Fruit fly (Drosophila melanogaster): Measurements from ENCODE around the gene FoxK.

FoxK gene

DNA sequence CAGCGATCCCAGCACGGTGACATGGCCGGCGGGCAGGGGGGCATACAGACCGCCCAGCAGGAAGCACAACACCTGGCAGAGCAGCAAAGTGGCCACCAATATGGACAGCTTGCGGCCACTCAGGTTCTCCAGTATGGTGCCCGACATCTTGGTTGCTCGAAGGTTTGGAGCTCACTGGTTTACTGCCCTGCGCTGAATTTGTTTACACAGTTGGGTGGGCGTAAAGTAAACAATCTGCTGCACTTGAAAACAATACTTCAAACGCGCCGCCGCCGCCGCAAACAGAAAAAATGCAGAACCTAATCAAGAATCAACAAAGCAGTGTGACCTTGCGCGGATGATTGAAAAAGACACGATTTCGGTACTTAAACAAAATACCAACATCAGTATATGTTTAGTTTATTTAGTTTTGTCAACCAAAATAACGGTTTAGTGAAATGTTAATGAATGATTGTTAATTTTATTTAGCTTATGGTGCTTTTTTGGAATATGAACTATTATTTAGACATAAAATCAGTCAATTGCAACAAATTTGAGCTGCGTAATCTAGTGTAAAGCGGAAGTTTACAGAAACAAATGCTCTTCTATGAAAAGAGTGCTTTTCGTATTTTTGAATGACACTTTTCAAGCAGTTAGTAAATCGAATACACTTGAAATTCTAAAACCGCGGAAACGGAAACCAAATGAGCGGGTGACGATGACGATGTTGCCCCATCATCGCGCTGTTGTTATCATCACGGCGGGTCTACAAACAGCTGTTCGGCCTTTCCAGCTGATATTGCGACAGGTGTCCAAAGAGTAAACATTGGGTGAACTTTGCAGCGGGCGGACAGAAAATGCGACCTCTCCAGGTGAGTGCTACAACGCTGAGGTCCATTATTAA, 49.0 kb upstream of the FoxK start, which contains the start of the genes wls and Adck5 (continued):
- TF ChIP-seq CG32006 (GFP tag; optimal IDR thresholded peaks at IDR 0.05) (no peak), Gug (GFP tag; IDR thresholded peaks at IDR 0.05) (no peak), esn (GFP tag; optimal IDR thresholded peaks at IDR 0.05) (peak; percentile 82), fd59A (GFP tag; optimal IDR thresholded peaks at IDR 0.05) (no peak)

DNA sequence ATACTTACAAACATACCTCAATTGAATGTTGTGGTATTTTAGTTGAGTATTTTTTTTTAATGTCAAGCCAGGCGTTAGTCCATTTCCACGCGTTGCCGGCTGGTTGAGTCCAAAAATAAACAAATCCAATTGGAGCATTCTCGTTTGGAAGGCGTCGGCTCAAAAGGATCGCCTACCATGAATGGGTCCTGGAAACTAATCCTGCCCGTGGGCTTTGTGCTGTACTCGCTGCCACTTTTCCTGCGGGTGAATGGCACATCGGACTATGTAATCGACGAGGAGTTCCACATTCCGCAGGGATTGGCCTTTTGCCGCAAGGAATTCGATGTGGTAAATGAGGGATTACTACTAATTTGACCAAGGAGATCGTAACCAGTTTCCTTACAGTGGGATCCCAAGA, 44.3 kb upstream of the FoxK start, which contains the start of gene Alg10:
Alg10 (plus strand) TSS at position 73 of the 400 bp plus-strand sequence.
- TF ChIP-seq CG6792 (GFP tag; optimal IDR thresholded peaks at IDR 0.05) (no peak), fkh (GFP tag; optimal IDR thresholded peaks at IDR 0.05) (peak; percentile 57)

DNA sequence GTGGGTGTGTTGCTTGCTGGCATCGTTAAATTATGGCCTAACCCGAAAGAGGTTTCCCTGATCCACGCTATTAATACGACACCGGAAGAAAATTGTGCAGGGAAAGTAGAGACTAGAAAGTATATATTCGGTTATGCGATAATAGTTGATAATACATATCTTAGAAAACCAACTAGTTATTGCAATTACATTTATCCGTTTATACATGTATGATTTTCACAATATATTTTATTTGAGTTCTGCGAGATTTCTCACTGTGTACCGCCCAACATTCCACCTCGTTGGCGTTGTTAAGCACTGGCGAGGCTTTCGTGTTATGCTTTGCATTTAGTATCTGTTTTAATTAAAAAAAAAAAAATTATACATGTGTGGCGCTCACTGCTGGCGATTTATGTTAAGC, 34.8 kb upstream of the FoxK start:
- TF ChIP-seq Sox15 (GFP tag; optimal IDR thresholded peaks at IDR 0.05) (no peak), lz (GFP tag; optimal IDR thresholded peaks at IDR 0.05) (peak; percentile 20), CG16779 (tag; optimal IDR thresholded peaks at IDR 0.05) (no peak), CG11902 (GFP tag; optimal IDR thresholded peaks at IDR 0.05) (no peak), OdsH (GFP tag; optimal IDR thresholded peaks at IDR 0.05) (peak; percentile 61), CG6854 (GFP tag; optimal IDR thresholded peaks at IDR 0.05) (no peak), dac (GFP tag; optimal IDR thresholded peaks at IDR 0.05) (no peak), spab (GFP tag; optimal IDR thresholded peaks at IDR 0.05) (no peak), esn (GFP tag; optimal IDR thresholded peaks at IDR 0.05) (peak; percentile 32), pdm3 (GFP tag; optimal IDR thresholded peaks at IDR 0.05) (peak; percentile 62), CG6276 (GFP tag; optimal IDR thresholded peaks at IDR 0.05) (peak; percentile 62), CG11762 (GFP tag; optimal IDR thresholded peaks at IDR 0.05; ENCODE audit: insufficient read depth) (no peak), CG6808 (GFP tag; optimal IDR thresholded peaks at IDR 0.05) (peak; percentile 14), Hr38 (GFP tag; optimal IDR thresholded peaks at IDR 0.05) (no peak), Met (GFP tag; optimal IDR thresholded peaks at IDR 0.05) (peak; percentile 43), CG10631 (GFP tag; optimal IDR thresholded peaks at IDR 0.05) (peak; percentile 53), fd59A (GFP tag; optimal IDR thresholded peaks at IDR 0.05) (no peak), Ets96B (tag; optimal IDR thresholded peaks at IDR 0.05) (no peak), CG15336 (GFP tag; IDR thresholded peaks at IDR 0.05) (peak; percentile 85), topi (GFP tag; optimal IDR thresholded peaks at IDR 0.05) (peak; percentile 16), vri (GFP tag; optimal IDR thresholded peaks at IDR 0.05) (no peak), CG7368 (GFP tag; optimal IDR thresholded peaks at IDR 0.05) (no peak), Eip93F (GFP tag; optimal IDR thresholded peaks at IDR 0.05) (no peak), Hr39 (GFP tag; optimal IDR thresholded peaks at IDR 0.05) (peak; percentile 37), Blimp-1 (GFP tag; optimal IDR thresholded peaks at IDR 0.05) (no peak), CG10669 (GFP tag; optimal IDR thresholded peaks at IDR 0.05) (no peak), CG6163 (GFP tag; IDR thresholded peaks at IDR 0.05) (peak; percentile 70), cyc (GFP tag; optimal IDR thresholded peaks at IDR 0.05) (no peak), CG31627 (GFP tag; optimal IDR thresholded peaks at IDR 0.05) (peak; percentile 38), CG32006 (GFP tag; optimal IDR thresholded peaks at IDR 0.05) (peak; percentile 70), svp (GFP tag) (no peak), CG9139 (GFP tag; optimal IDR thresholded peaks at IDR 0.05) (no peak), salr (GFP tag; optimal IDR thresholded peaks at IDR 0.05) (peak in 1 of 2 experiments; percentile 35), Sox102F (GFP tag; optimal IDR thresholded peaks at IDR 0.05) (no peak), Hr4 (GFP tag; optimal IDR thresholded peaks at IDR 0.05) (peak; percentile 71), dsx (GFP tag; optimal IDR thresholded peaks at IDR 0.05; ENCODE audit: poor library complexity, severe bottlenecking) (peak; percentile 5), achi (GFP tag; optimal IDR thresholded peaks at IDR 0.05) (peak; percentile 59), fkh (GFP tag; optimal IDR thresholded peaks at IDR 0.05) (no peak), CG3919 (GFP tag; optimal IDR thresholded peaks at IDR 0.05) (peak; percentile 41), acj6 (GFP tag; optimal IDR thresholded peaks at IDR 0.05) (peak; percentile 54), Gug (GFP tag; IDR thresholded peaks at IDR 0.05) (peak; percentile 69; the same call in 1 of the 2 replicates), Eip78C (GFP tag) (peak; percentile 87), Smox (GFP tag; optimal IDR thresholded peaks at IDR 0.05) (peak; percentile 26), net (GFP tag; optimal IDR thresholded peaks at IDR 0.05) (peak; percentile 57)
